Fruit fly (Drosophila melanogaster): ENCODE measurements around the gene mura.
A peak's percentile ranks its signal among the peaks of the same experiment; 100 is the strongest.

Gene mura

dm6 chr3R:9577382-9578137, 26.0 kb upstream of the mura start, which contains the start of the genes Kap-alpha3 and Son (continued):
- TF ChIP-seq ATbp (GFP tag; optimal IDR thresholded peaks at IDR 0.05), result peak; percentile 88
- peak; percentile 96 for TF ChIP-seq dm (GFP tag; optimal IDR thresholded peaks at IDR 0.05)
- TF ChIP-seq MBD-R2 (GFP tag; IDR thresholded peaks at IDR 0.05), result peak; percentile 67; the same call in 1 of the 2 replicates
- TF ChIP-seq pnt (GFP tag; optimal IDR thresholded peaks at IDR 0.05), result peak; percentile 90
- no peak for TF ChIP-seq sc (optimal IDR thresholded peaks at IDR 0.05)
- peak; percentile 85 for TF ChIP-seq sc (GFP tag; optimal IDR thresholded peaks at IDR 0.05)
- peak; percentile 70; the same call in 1 of the 2 replicates for TF ChIP-seq cas (GFP tag; IDR thresholded peaks at IDR 0.05)
- TF ChIP-seq nerfin-2 (GFP tag; IDR thresholded peaks at IDR 0.05; ENCODE audit: partially characterized antibody), result peak; percentile 65
- TF ChIP-seq H2.0 (GFP tag; IDR thresholded peaks at IDR 0.05), result peak; percentile 84
- TF ChIP-seq Myb (GFP tag; optimal IDR thresholded peaks at IDR 0.05), result peak; percentile 83
- peak; percentile 89 for TF ChIP-seq CG2712 (tag; optimal IDR thresholded peaks at IDR 0.05)
- peak; percentile 94 to 99 for TF ChIP-seq Pdp1 (GFP tag; optimal IDR thresholded peaks at IDR 0.05)
- no peak for TF ChIP-seq nau (GFP tag; optimal IDR thresholded peaks at IDR 0.05)
- peak; percentile 75 for TF ChIP-seq CG31388 (GFP tag; optimal IDR thresholded peaks at IDR 0.05)
- peak; percentile 93 for TF ChIP-seq CG11085 (GFP tag; IDR thresholded peaks at IDR 0.05)
- peak; percentile 69 for TF ChIP-seq bigmax (GFP tag; optimal IDR thresholded peaks at IDR 0.05)
- TF ChIP-seq CG2129 (GFP tag; IDR thresholded peaks at IDR 0.05; ENCODE audit: partially characterized antibody), result peak; percentile 75
- TF ChIP-seq B-H2 (GFP tag; optimal IDR thresholded peaks at IDR 0.05), result peak; percentile 97
- peak; percentile 93 for TF ChIP-seq ems (GFP tag; optimal IDR thresholded peaks at IDR 0.05)
- TF ChIP-seq CG1832 (GFP tag; optimal IDR thresholded peaks at IDR 0.05), result no peak
- peak; percentile 85 for TF ChIP-seq Hmx (GFP tag; optimal IDR thresholded peaks at IDR 0.05)
- TF ChIP-seq schlank (tag; optimal IDR thresholded peaks at IDR 0.05), result peak; percentile 91
- peak; percentile 56 for TF ChIP-seq CG15479 (GFP tag; optimal IDR thresholded peaks at IDR 0.05)
- TF ChIP-seq B-H1 (GFP tag; IDR thresholded peaks at IDR 0.05), result peak; percentile 74
- TF ChIP-seq CG11560 (tag; IDR thresholded peaks at IDR 0.05), result peak; percentile 71; the same call in 2 of the 3 replicates
- peak; percentile 92 for TF ChIP-seq H15 (GFP tag; IDR thresholded peaks at IDR 0.05)
- peak; percentile 74 for TF ChIP-seq CG14050 (GFP tag; IDR thresholded peaks at IDR 0.05)
- peak; percentile 79 for TF ChIP-seq CG10979 (tag; optimal IDR thresholded peaks at IDR 0.05)
- TF ChIP-seq CG3163 (GFP tag; optimal IDR thresholded peaks at IDR 0.05), result peak; percentile 81
- TF ChIP-seq Dll (GFP tag; IDR thresholded peaks at IDR 0.05; ENCODE audit: partially characterized antibody), result peak; percentile 94
- TF ChIP-seq vfl (GFP tag; optimal IDR thresholded peaks at IDR 0.05), result peak; percentile 88
- no peak for TF ChIP-seq cad (GFP tag; optimal IDR thresholded peaks at IDR 0.05)
- peak; percentile 84 for TF ChIP-seq slou (GFP tag; optimal IDR thresholded peaks at IDR 0.05)
- peak; percentile 85 for TF ChIP-seq ERR (GFP tag; optimal IDR thresholded peaks at IDR 0.05)
- peak; percentile 93 for TF ChIP-seq CG9932 (GFP tag; IDR thresholded peaks at IDR 0.05)
- TF ChIP-seq Tbp (GFP tag; optimal IDR thresholded peaks at IDR 0.05), result no peak
- peak; percentile 95 for TF ChIP-seq CHES-1-like (GFP tag; optimal IDR thresholded peaks at IDR 0.05)
- TF ChIP-seq CG13296 (GFP tag; optimal IDR thresholded peaks at IDR 0.05), result peak; percentile 97
- TF ChIP-seq da (GFP tag; optimal IDR thresholded peaks at IDR 0.05), result peak; percentile 83
- peak; percentile 77 for TF ChIP-seq rib (GFP tag; IDR thresholded peaks at IDR 0.05)
- peak in 1 of 2 experiments; percentile 63 for TF ChIP-seq crp (GFP tag; optimal IDR thresholded peaks at IDR 0.05)
- peak; percentile 85 for TF ChIP-seq dmrt11E (tag; optimal IDR thresholded peaks at IDR 0.05)
- TF ChIP-seq HLH54F (GFP tag; optimal IDR thresholded peaks at IDR 0.05), result peak; percentile 94
- peak; percentile 90 for TF ChIP-seq ind (GFP tag; optimal IDR thresholded peaks at IDR 0.05)
- TF ChIP-seq repo (GFP tag; optimal IDR thresholded peaks at IDR 0.05), result peak; percentile 87
- peak; percentile 88 for TF ChIP-seq CG10274 (GFP tag; optimal IDR thresholded peaks at IDR 0.05)
- peak; percentile 86 for TF ChIP-seq gcm2 (GFP tag; optimal IDR thresholded peaks at IDR 0.05)
- TF ChIP-seq HLH3B (GFP tag; IDR thresholded peaks at IDR 0.05), result peak; percentile 85
- peak; percentile 93 for TF ChIP-seq MESR4 (GFP tag; optimal IDR thresholded peaks at IDR 0.05)
- peak; percentile 99 for TF ChIP-seq Med (GFP tag)
